Fruit fly (Drosophila melanogaster): Measurements from ENCODE around the gene CG33700.

The CG33700 gene

dm6 chr3L:9543899-9544298 lies 18.6 kb upstream of the CG33700 start, which contains the start of gene Ir67a:
Gene Ir67a, minus strand, starts transcription at chr3L:9543999.
- TF ChIP-seq CG32772 (GFP tag; IDR thresholded peaks at IDR 0.05) (no peak), CG8765 (GFP tag; IDR thresholded peaks at IDR 0.05) (no peak), dm (GFP tag; optimal IDR thresholded peaks at IDR 0.05) (no peak), CG1024 (GFP tag; IDR thresholded peaks at IDR 0.05) (no peak), gcm (GFP tag; optimal IDR thresholded peaks at IDR 0.05) (no peak), Spps (tag; optimal IDR thresholded peaks at IDR 0.05) (no peak), CG8478 (optimal IDR thresholded peaks at IDR 0.05) (no peak), CG6175 (GFP tag; IDR thresholded peaks at IDR 0.05) (no peak), btn (GFP tag; optimal IDR thresholded peaks at IDR 0.05) (no peak), CG2875 (GFP tag; optimal IDR thresholded peaks at IDR 0.05) (no peak)

dm6 chr3L:9528835-9529234 lies 3.5 kb upstream of the CG33700 start, which contains the start of gene Or67a:
Gene Or67a, plus strand, starts transcription at chr3L:9529067.
- no peak for TF ChIP-seq Usf (GFP tag; optimal IDR thresholded peaks at IDR 0.05)
- peak; percentile 15 for TF ChIP-seq CG33557 (GFP tag; optimal IDR thresholded peaks at IDR 0.05)
- peak; percentile 16 for TF ChIP-seq Deaf1 (tag; optimal IDR thresholded peaks at IDR 0.05)
- TF ChIP-seq Blimp-1 (GFP tag; optimal IDR thresholded peaks at IDR 0.05) = peak; percentile 95
- no peak for TF ChIP-seq grau (tag; optimal IDR thresholded peaks at IDR 0.05)
- TF ChIP-seq ro (GFP tag; IDR thresholded peaks at IDR 0.05) = no peak

- TF ChIP-seq CG8089 (GFP tag; optimal IDR thresholded peaks at IDR 0.05) (no peak), Dll (GFP tag; IDR thresholded peaks at IDR 0.05; ENCODE audit: partially characterized antibody) (no peak), nmo (GFP tag; optimal IDR thresholded peaks at IDR 0.05) (no peak), Dfd (GFP tag; optimal IDR thresholded peaks at IDR 0.05) (no peak), CG18599 (GFP tag; optimal IDR thresholded peaks at IDR 0.05) (no peak), CG32767 (GFP tag; IDR thresholded peaks at IDR 0.05) (no peak), C15 (GFP tag; IDR thresholded peaks at IDR 0.05) (no peak), CG6254 (GFP tag; optimal IDR thresholded peaks at IDR 0.05) (no peak), Bgb (GFP tag; IDR thresholded peaks at IDR 0.05; ENCODE audit: partially characterized antibody) (no peak), CG6791 (GFP tag; IDR thresholded peaks at IDR 0.05; ENCODE audit: partially characterized antibody) (no peak)
Observed at dm6 chr3L:9513309-9513708, 12.0 kb downstream of the CG33700 start, which contains the start of gene CG33702. Gene CG33702, minus strand, starts transcription at chr3L:9513409.

dm6 chr3L:9512560-9512959 lies 12.8 kb downstream of the CG33700 start, which contains the start of gene CG33703:
Gene CG33703, minus strand, starts transcription at chr3L:9512660.
- TF ChIP-seq CG11696 (GFP tag; IDR thresholded peaks at IDR 0.05) = no peak
- TF ChIP-seq eyg (GFP tag; optimal IDR thresholded peaks at IDR 0.05) = no peak
- TF ChIP-seq bsh (GFP tag; optimal IDR thresholded peaks at IDR 0.05) = no peak
- TF ChIP-seq rib (GFP tag; IDR thresholded peaks at IDR 0.05) = no peak
- TF ChIP-seq CG17802 (tag; optimal IDR thresholded peaks at IDR 0.05) = no peak
- no peak for TF ChIP-seq CG8944 (GFP tag; optimal IDR thresholded peaks at IDR 0.05)
- no peak for TF ChIP-seq CG7963 (GFP tag; IDR thresholded peaks at IDR 0.05; ENCODE audit: partially characterized antibody)
- no peak for TF ChIP-seq z (GFP tag; IDR thresholded peaks at IDR 0.05)
- TF ChIP-seq Dref (GFP tag; IDR thresholded peaks at IDR 0.05) = no peak
- no peak for TF ChIP-seq ro (GFP tag; IDR thresholded peaks at IDR 0.05)
- no peak for TF ChIP-seq shn (GFP tag; optimal IDR thresholded peaks at IDR 0.05)
- TF ChIP-seq corto (GFP tag; optimal IDR thresholded peaks at IDR 0.05) = no peak
- TF ChIP-seq CkIIα-i1 (GFP tag; IDR thresholded peaks at IDR 0.05) = no peak
- no peak for TF ChIP-seq CG43689 (GFP tag; IDR thresholded peaks at IDR 0.05)
- TF ChIP-seq Jarid2 (GFP tag; optimal IDR thresholded peaks at IDR 0.05) = no peak

All from whole organism, embryonic.